Fruit fly (Drosophila melanogaster) whole organism, embryonic: ENCODE measurements around the gene Ing3.
A peak's percentile ranks its signal among the peaks of the same experiment; 100 is the strongest.

Source experiments
- Atf-2 ChIP-seq: fragments of 200-800 bp; sonication (Bioruptor generic); optimal IDR thresholded peaks from 2 replicates; lab custom pipeline; 2016; ENCODE audit warnings: missing biosample characterization, missing genetic modification characterization
- B-H1 ChIP-seq: fragments of 200-800 bp; sonication (Bioruptor generic); IDR thresholded peaks from 3 replicates; pipeline ENCODE4 v1.3.6; 2022; ENCODE audit warnings: missing biosample characterization, missing genetic modification characterization
- BEAF-32 ChIP-seq: fragments of 200-800 bp; sonication (Bioruptor generic); optimal IDR thresholded peaks from 3 replicates; lab custom pipeline; 2017; ENCODE audit warnings: missing biosample characterization, missing genetic modification characterization, mild to moderate bottlenecking, moderate library complexity, missing genetic modification reagents
- Bgb ChIP-seq: fragments of 200-800 bp; sonication (Bioruptor generic); IDR thresholded peaks from 2 replicates; pipeline ENCODE4 v1.3.6; 2022; ENCODE audit warnings: missing biosample characterization, missing genetic modification characterization; ENCODE audit not compliant: partially characterized antibody
- CG10267 ChIP-seq: fragments of 200-800 bp; sonication (Bioruptor generic); optimal IDR thresholded peaks from 2 replicates; lab custom pipeline; 2018; ENCODE audit warnings: missing biosample characterization, mild to moderate bottlenecking, missing genetic modification characterization, moderate library complexity
- CG11504 ChIP-seq: fragments of 200-800 bp; sonication (Bioruptor generic); optimal IDR thresholded peaks from 3 replicates; lab custom pipeline; 2019; ENCODE audit warnings: missing biosample characterization, mild to moderate bottlenecking, missing genetic modification characterization, moderate library complexity
- CG13287 ChIP-seq: fragments of 200-800 bp; sonication (Bioruptor generic); IDR thresholded peaks from 2 replicates; pipeline ENCODE4 v1.3.6; 2022; ENCODE audit warnings: missing biosample characterization, missing genetic modification characterization; ENCODE audit not compliant: partially characterized antibody
- CG18262 ChIP-seq: fragments of 200-800 bp; optimal IDR thresholded peaks from 3 replicates; lab custom pipeline; 2019; ENCODE audit warnings: missing biosample characterization, mild to moderate bottlenecking, missing genetic modification characterization, moderate library complexity
- CG30020 ChIP-seq: fragments of 200-800 bp; optimal IDR thresholded peaks from 2 replicates; lab custom pipeline; 2019; ENCODE audit warnings: missing biosample characterization, mild to moderate bottlenecking, missing genetic modification characterization, moderate library complexity
- CG33213 ChIP-seq: fragments of 200-800 bp; sonication (Bioruptor generic); optimal IDR thresholded peaks from 3 replicates; lab custom pipeline; 2016; ENCODE audit warnings: missing biosample characterization, missing genetic modification characterization
- CG33557 ChIP-seq: fragments of 200-800 bp; sonication (Bioruptor generic); optimal IDR thresholded peaks from 2 replicates; lab custom pipeline; 2019; ENCODE audit warnings: missing biosample characterization, mild to moderate bottlenecking, missing genetic modification characterization, moderate library complexity
- CG34224 ChIP-seq: fragments of 200-800 bp; sonication (Bioruptor generic); IDR thresholded peaks from 3 replicates; pipeline ENCODE4 v1.3.6; 2022; ENCODE audit warnings: missing biosample characterization, missing genetic modification characterization; ENCODE audit not compliant: partially characterized antibody
- CG4617 ChIP-seq: fragments of 200-800 bp; sonication (Bioruptor generic); optimal IDR thresholded peaks from 3 replicates; lab custom pipeline; 2016; ENCODE audit warnings: missing biosample characterization, missing genetic modification characterization, borderline replicate concordance
- CG6791 ChIP-seq: fragments of 200-800 bp; sonication (Bioruptor generic); IDR thresholded peaks from 3 replicates; pipeline ENCODE4 v1.3.6; 2022; ENCODE audit warnings: missing biosample characterization, missing genetic modification characterization; ENCODE audit not compliant: partially characterized antibody
- CG8089 ChIP-seq: fragments of 200-800 bp; sonication (Bioruptor generic); optimal IDR thresholded peaks from 3 replicates; lab custom pipeline; 2016; ENCODE audit warnings: missing biosample characterization, missing genetic modification characterization
- CG8359 ChIP-seq: fragments of 200-800 bp; sonication (Bioruptor generic); optimal IDR thresholded peaks from 2 replicates; lab custom pipeline; 2017; ENCODE audit warnings: missing biosample characterization, mild to moderate bottlenecking, missing genetic modification characterization, borderline replicate concordance
- CG8478 ChIP-seq: fragments of >200 bp; optimal IDR thresholded peaks from 2 replicates; lab custom pipeline; 2018
- CTCF ChIP-seq: fragments of 200-800 bp; sonication (Bioruptor generic); optimal IDR thresholded peaks from 2 replicates; lab custom pipeline; 2017; ENCODE audit warnings: missing biosample characterization, mild to moderate bottlenecking, missing genetic modification characterization, moderate library complexity
- CoRest ChIP-seq: fragments of 200-800 bp; sonication (Bioruptor generic); optimal IDR thresholded peaks from 3 replicates; lab custom pipeline; 2018; ENCODE audit warnings: missing biosample characterization, mild to moderate bottlenecking, missing genetic modification characterization, moderate library complexity
- Dek ChIP-seq: fragments of 200-800 bp; sonication (Bioruptor generic); optimal IDR thresholded peaks from 3 replicates; lab custom pipeline; 2019; ENCODE audit warnings: missing biosample characterization, mild to moderate bottlenecking, missing genetic modification characterization, moderate library complexity
- Dll ChIP-seq: fragments of 200-800 bp; sonication (Bioruptor generic); IDR thresholded peaks from 4 replicates; pipeline ENCODE4 v1.3.6; 2022; ENCODE audit warnings: missing biosample characterization, missing genetic modification characterization; ENCODE audit not compliant: partially characterized antibody
- Dref ChIP-seq: fragments of 200-800 bp; sonication (Bioruptor generic); IDR thresholded peaks from 2 replicates; pipeline ENCODE4 v1.3.6; 2022; ENCODE audit warnings: missing biosample characterization, missing genetic modification characterization
- E2f2 ChIP-seq: fragments of 200-800 bp; sonication (Bioruptor generic); IDR thresholded peaks from 2 replicates; pipeline ENCODE4 v1.3.6; 2022; ENCODE audit warnings: missing biosample characterization, missing genetic modification characterization
- ERR ChIP-seq: fragments of 200-800 bp; sonication (Bioruptor generic); optimal IDR thresholded peaks from 2 replicates; lab custom pipeline; 2016; ENCODE audit warnings: missing biosample characterization, missing genetic modification characterization
- Fer1 ChIP-seq: fragments of 200-800 bp; sonication (Bioruptor generic); optimal IDR thresholded peaks from 2 replicates; lab custom pipeline; 2017; ENCODE audit warnings: missing biosample characterization, mild to moderate bottlenecking, missing genetic modification characterization
- Hmr ChIP-seq: fragments of 200-800 bp; sonication (Bioruptor generic); optimal IDR thresholded peaks from 3 replicates; lab custom pipeline; 2017; ENCODE audit warnings: mild to moderate bottlenecking, missing biosample characterization, missing genetic modification reagents, missing genetic modification characterization
- Lhr ChIP-seq: fragments of 200-800 bp; sonication (Bioruptor generic); optimal IDR thresholded peaks from 3 replicates; lab custom pipeline; 2017; ENCODE audit warnings: mild to moderate bottlenecking, missing biosample characterization, missing genetic modification reagents, missing genetic modification characterization
- MESR4 ChIP-seq: fragments of 200-800 bp; sonication (Bioruptor generic); optimal IDR thresholded peaks from 2 replicates; lab custom pipeline; 2018; ENCODE audit warnings: missing biosample characterization, mild to moderate bottlenecking, missing genetic modification characterization, moderate library complexity
- Med ChIP-seq: fragments of 200-800 bp; sonication (Bioruptor generic); peaks from one replicate; lab custom pipeline; 2016; ENCODE audit warnings: missing biosample characterization, missing genetic modification characterization, mild to moderate bottlenecking, inconsistent platforms, moderate library complexity
- Ptx1 ChIP-seq: fragments of 200-800 bp; sonication (Bioruptor generic); IDR thresholded peaks from 2 replicates; pipeline ENCODE4 v1.3.6; 2022; ENCODE audit warnings: missing biosample characterization, missing genetic modification characterization
- Sin3A ChIP-seq: fragments of >200 bp; optimal IDR thresholded peaks from 2 replicates; lab custom pipeline; 2018
- Sry-δ ChIP-seq: fragments of 200-800 bp; sonication (Bioruptor generic); optimal IDR thresholded peaks from 2 replicates; lab custom pipeline; 2016; ENCODE audit warnings: missing biosample characterization, missing genetic modification characterization
- Taf1 ChIP-seq: fragments of 200-800 bp; sonication (Bioruptor generic); IDR thresholded peaks from 2 replicates; pipeline ENCODE4 v1.3.6; 2022; ENCODE audit warnings: missing biosample characterization, missing genetic modification characterization
- amos ChIP-seq: fragments of 200-800 bp; sonication (Bioruptor generic); IDR thresholded peaks from 2 replicates; pipeline ENCODE4 v1.3.6; 2022; ENCODE audit warnings: missing biosample characterization, missing genetic modification characterization; ENCODE audit not compliant: partially characterized antibody
- br ChIP-seq: fragments of >200 bp; optimal IDR thresholded peaks from 2 replicates; lab custom pipeline; 2017
- cas ChIP-seq: fragments of 200-800 bp; sonication (Bioruptor generic); IDR thresholded peaks from 2 replicates; pipeline ENCODE4 v1.3.6; 2022; ENCODE audit warnings: missing biosample characterization, missing genetic modification characterization
- gfzf ChIP-seq: fragments of 200-800 bp; sonication (Bioruptor generic); optimal IDR thresholded peaks from 2 replicates; lab custom pipeline; 2016; ENCODE audit warnings: missing biosample characterization, mild to moderate bottlenecking, missing genetic modification characterization, moderate library complexity
- hbn ChIP-seq: fragments of 200-800 bp; sonication (Bioruptor generic); IDR thresholded peaks from 2 replicates; pipeline ENCODE4 v1.3.6; 2022; ENCODE audit warnings: missing biosample characterization, missing genetic modification characterization; ENCODE audit not compliant: partially characterized antibody
- her ChIP-seq: fragments of 200-800 bp; sonication (Bioruptor generic); optimal IDR thresholded peaks from 2 replicates; lab custom pipeline; 2016; ENCODE audit warnings: missing biosample characterization, missing genetic modification characterization
- lov ChIP-seq, 2 experiments: fragments of 200-800 bp in 1 of 2; fragments of >200 bp in 1 of 2; sonication (Bioruptor generic) in 1 of 2; IDR thresholded peaks in 1 of 2; optimal IDR thresholded peaks in 1 of 2; 2 replicates in 1 of 2; 3 replicates in 1 of 2; pipeline versions ENCODE4 v1.3.6 to Lab custom; 2017 to 2022; ENCODE audit warnings: missing biosample characterization in 1 of 2, missing genetic modification characterization in 1 of 2
- nerfin-1 ChIP-seq: fragments of 200-800 bp; sonication (Bioruptor generic); optimal IDR thresholded peaks from 3 replicates; lab custom pipeline; 2019; ENCODE audit warnings: missing biosample characterization, mild to moderate bottlenecking, missing genetic modification characterization, moderate library complexity
- nmo ChIP-seq: fragments of 200-800 bp; sonication (Bioruptor generic); optimal IDR thresholded peaks from 2 replicates; lab custom pipeline; 2018; ENCODE audit warnings: missing biosample characterization, mild to moderate bottlenecking, missing genetic modification characterization, moderate library complexity
- phol ChIP-seq: fragments of 200-800 bp; sonication (Bioruptor generic); optimal IDR thresholded peaks from 3 replicates; lab custom pipeline; 2018; ENCODE audit warnings: missing biosample characterization, mild to moderate bottlenecking, missing genetic modification characterization, moderate library complexity
- pzg ChIP-seq: fragments of 200-800 bp; sonication (Bioruptor generic); optimal IDR thresholded peaks from 3 replicates; lab custom pipeline; 2018; ENCODE audit warnings: missing biosample characterization, mild to moderate bottlenecking, missing genetic modification characterization, moderate library complexity
- run ChIP-seq: fragments of 200-800 bp; sonication (Bioruptor generic); optimal IDR thresholded peaks from 3 replicates; lab custom pipeline; 2018; ENCODE audit warnings: missing biosample characterization, mild to moderate bottlenecking, missing genetic modification characterization
- sna ChIP-seq: fragments of 200-800 bp; sonication (Bioruptor generic); IDR thresholded peaks from 2 replicates; pipeline ENCODE4 v1.3.6; 2022; ENCODE audit warnings: missing biosample characterization, missing genetic modification characterization; ENCODE audit not compliant: partially characterized antibody
- stwl ChIP-seq: fragments of 200-800 bp; sonication (Bioruptor generic); optimal IDR thresholded peaks from 3 replicates; lab custom pipeline; 2018; ENCODE audit warnings: missing biosample characterization, mild to moderate bottlenecking, missing genetic modification characterization, moderate library complexity
- tna ChIP-seq: fragments of 200-800 bp; sonication (Bioruptor generic); IDR thresholded peaks from 2 replicates; pipeline ENCODE4 v1.3.6; 2022; ENCODE audit warnings: missing biosample characterization, missing genetic modification characterization; ENCODE audit not compliant: partially characterized antibody
- unc-4 ChIP-seq: fragments of 200-800 bp; sonication (Bioruptor generic); IDR thresholded peaks from 2 replicates; pipeline ENCODE4 v1.3.6; 2022; ENCODE audit warnings: missing biosample characterization, missing genetic modification characterization; ENCODE audit not compliant: partially characterized antibody
- zfh2 ChIP-seq: fragments of 200-800 bp; sonication (Bioruptor generic); optimal IDR thresholded peaks from 2 replicates; lab custom pipeline; 2016; ENCODE audit warnings: missing biosample characterization, missing genetic modification characterization

The Ing3 gene

dm6 chrX:18652879-18653278 lies at the start of gene Ing3:
Ing3 (minus strand) TSS chrX:18653091.
- TF ChIP-seq Lhr (GFP tag; lab: Kevin White, UChicago) (peak; percentile 27), run (no peak), CG10267 (tag; lab: Kevin White, UChicago) (peak; percentile 45), CoRest (tag; lab: Kevin White, UChicago) (peak; percentile 1), E2f2 (GFP tag; lab: Robert Waterston, UW) (peak; percentile 86), tna (GFP tag; lab: Robert Waterston, UW) (no peak), gfzf (GFP tag; lab: Kevin White, UChicago) (peak; percentile 83), Dek (tag; lab: Kevin White, UChicago) (no peak), CG6791 (peak; percentile 58; the same call in 2 of the 3 replicates), Sry-δ (GFP tag; lab: Kevin White, UChicago) (peak; percentile 67), sna (GFP tag; lab: Robert Waterston, UW) (peak; percentile 49), phol (tag; lab: Kevin White, UChicago) (peak; percentile 19), CG30020 (tag; lab: Kevin White, UChicago) (no peak), Sin3A (lab: Kevin White, UChicago) (peak; percentile 29), br (lab: Kevin White, UChicago) (no peak), CTCF (GFP tag; lab: Kevin White, UChicago) (no peak), nerfin-1 (no peak), Fer1 (GFP tag; lab: Kevin White, UChicago) (no peak), CG33213 (no peak), stwl (tag; lab: Kevin White, UChicago) (peak; percentile 30), Atf-2 (GFP tag; lab: Kevin White, UChicago) (no peak), Hmr (GFP tag; lab: Kevin White, UChicago) (peak; percentile 1), CG11504 (tag; lab: Kevin White, UChicago) (no peak), CG34224 (GFP tag; lab: Robert Waterston, UW) (peak; percentile 53; the same call in 2 of the 3 replicates), CG33557 (GFP tag; lab: Kevin White, UChicago) (no peak), lov (optimal IDR thresholded peaks at IDR 0.05; lab: Kevin White, UChicago) (no peak), lov (GFP tag; IDR thresholded peaks at IDR 0.05; lab: Robert Waterston, UW) (no peak), zfh2 (GFP tag; lab: Kevin White, UChicago) (no peak), pzg (peak; percentile 87), Bgb (GFP tag; lab: Robert Waterston, UW) (peak; percentile 74), BEAF-32 (peak; percentile 86), CG18262 (no peak), her (GFP tag; lab: Kevin White, UChicago) (peak; percentile 57), MESR4 (GFP tag; lab: Kevin White, UChicago) (peak; percentile 64), Dref (peak; percentile 86), CG8359 (GFP tag; lab: Kevin White, UChicago) (no peak), Dll (GFP tag; lab: Robert Waterston, UW) (peak; percentile 66; the same call in 3 of the 4 replicates), B-H1 (GFP tag; lab: Robert Waterston, UW) (no peak), Taf1 (GFP tag; lab: Robert Waterston, UW) (no peak), CG8478 (lab: Kevin White, UChicago) (no peak), Ptx1 (GFP tag; lab: Robert Waterston, UW) (no peak), ERR (GFP tag; lab: Kevin White, UChicago) (no peak), CG8089 (GFP tag; lab: Kevin White, UChicago) (no peak), hbn (GFP tag; lab: Robert Waterston, UW) (peak; percentile 51; the same call in 1 of the 2 replicates), nmo (peak; percentile 28), cas (no peak), Med (GFP tag; lab: Kevin White, UChicago) (peak; percentile 49), CG4617 (peak; percentile 70), CG13287 (GFP tag; lab: Robert Waterston, UW) (peak; percentile 75), amos (peak; percentile 82), unc-4 (peak; percentile 74)
